Fruit fly (Drosophila melanogaster) whole organism: ENCODE measurements around the gene CG15601.

ENCODE experiments used
- Dll ChIP-seq: fragments of >200 bp; optimal IDR thresholded peaks from 2 replicates; lab custom pipeline; 2017
- EcR ChIP-seq, 2 experiments: fragments of >200 bp; optimal IDR thresholded peaks; 2 replicates each; lab custom pipeline; 2017; ENCODE audit warnings: missing biosample characterization in 2 of 2, missing genetic modification characterization in 2 of 2, missing genetic modification reagents in 2 of 2
- pan ChIP-seq: fragments of >200 bp; optimal IDR thresholded peaks from 2 replicates; lab custom pipeline; 2017
- psq ChIP-seq: fragments of >200 bp; optimal IDR thresholded peaks from 2 replicates; lab custom pipeline; 2017
- usp ChIP-seq: fragments of >200 bp; optimal IDR thresholded peaks from 2 replicates; lab custom pipeline; 2017; ENCODE audit warnings: missing biosample characterization, missing genetic modification characterization, mixed read lengths

DNA sequence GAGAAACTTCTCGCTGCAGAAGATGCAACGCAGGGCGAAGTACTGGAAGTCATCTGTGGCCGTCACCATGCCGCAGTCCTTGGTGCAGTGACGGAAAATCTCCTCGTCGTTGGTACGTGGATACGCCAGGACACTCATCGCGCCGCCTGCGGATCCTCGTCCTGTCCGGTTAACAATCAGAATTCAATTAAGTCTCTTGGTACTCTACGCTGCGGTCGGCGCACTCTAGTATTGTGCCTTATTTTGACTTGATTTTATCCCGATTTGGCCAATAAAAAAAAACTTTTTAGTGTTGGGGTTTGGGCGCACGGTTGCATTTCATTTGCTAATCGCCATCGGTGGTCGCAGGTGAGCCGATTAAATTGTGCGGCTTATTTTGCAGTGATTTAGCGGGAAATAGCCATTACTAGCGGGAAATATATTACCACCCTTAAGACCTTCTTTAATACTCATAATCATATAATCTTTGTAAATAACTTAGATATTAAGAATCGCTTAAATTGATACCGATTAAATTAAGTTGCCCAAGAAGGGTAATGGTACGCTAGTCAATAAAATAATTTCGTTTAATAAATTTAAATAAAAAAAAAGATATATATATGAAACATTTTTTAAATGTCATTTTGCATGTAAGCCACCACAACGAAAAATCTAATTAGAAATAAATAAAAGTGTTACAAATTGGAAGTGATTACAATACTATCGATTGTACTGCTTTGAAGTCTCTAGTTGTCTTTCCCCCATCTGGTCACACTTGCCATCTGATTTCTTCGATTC lies 35.6 kb downstream of the CG15601 start, which contains the start of the genes CG8944 and CCT6:
- no peak for TF ChIP-seq psq (lab: Kevin White, UChicago)
- no peak for TF ChIP-seq EcR (GFP tag; optimal IDR thresholded peaks at IDR 0.05; lab: Kevin White, UChicago)
- TF ChIP-seq pan (lab: Kevin White, UChicago), result no peak
- no peak for TF ChIP-seq usp (GFP tag; lab: Kevin White, UChicago)
- no peak for TF ChIP-seq Dll (lab: Kevin White, UChicago)
